Fruit fly (Drosophila melanogaster): ENCODE measurements around the gene Prx2.
A peak's percentile ranks its signal among the peaks of the same experiment; 100 is the strongest.

DNA sequence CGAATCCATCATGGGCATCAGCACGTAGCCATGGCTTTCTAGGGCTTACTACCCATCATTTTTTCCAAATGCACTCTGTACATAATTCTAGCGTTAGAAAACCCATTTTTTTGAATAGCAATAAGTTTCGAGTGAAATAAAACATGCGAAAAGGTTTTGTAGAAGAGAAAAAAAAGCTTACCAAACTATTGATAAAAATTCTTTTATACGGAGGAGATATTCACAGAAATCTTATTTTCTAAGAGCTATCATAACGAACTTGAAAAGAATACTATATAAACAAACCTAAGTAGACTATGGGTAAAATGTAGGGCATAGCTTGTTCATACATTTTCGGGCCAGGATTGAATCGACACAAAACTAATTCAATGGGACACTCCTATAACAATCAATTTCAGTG, 40.7 kb downstream of the Prx2 start, which contains the start of gene CG1640:
- TF ChIP-seq Clk (GFP tag; optimal IDR thresholded peaks at IDR 0.05) (no peak), ovo (GFP tag; optimal IDR thresholded peaks at IDR 0.05) (no peak), Crg-1 (GFP tag; optimal IDR thresholded peaks at IDR 0.05) (no peak), kay (GFP tag; ENCODE audit: borderline replicate concordance) (peak; percentile 19), Hr96 (GFP tag; optimal IDR thresholded peaks at IDR 0.05) (no peak), CG11617 (GFP tag; optimal IDR thresholded peaks at IDR 0.05) (no peak), CG5204 (GFP tag; optimal IDR thresholded peaks at IDR 0.05) (no peak), tj (GFP tag; optimal IDR thresholded peaks at IDR 0.05) (no peak), CG1620 (GFP tag; optimal IDR thresholded peaks at IDR 0.05) (no peak), CG7045 (GFP tag; optimal IDR thresholded peaks at IDR 0.05) (no peak)
